Fruit fly (Drosophila melanogaster) whole organism, embryonic: ENCODE data around the gene CG33796.

Experiments
- Atf-2 ChIP-seq: fragments of 200-800 bp; sonication (Bioruptor generic); optimal IDR thresholded peaks from 2 replicates; lab custom pipeline; 2016; ENCODE audit warnings: missing biosample characterization, missing genetic modification characterization
- Atf3 ChIP-seq: fragments of 200-800 bp; sonication (Bioruptor generic); optimal IDR thresholded peaks from 3 replicates; lab custom pipeline; 2016; ENCODE audit warnings: missing biosample characterization, missing genetic modification characterization
- B-H2 ChIP-seq: fragments of 200-800 bp; sonication (Bioruptor generic); optimal IDR thresholded peaks from 2 replicates; lab custom pipeline; 2018; ENCODE audit warnings: missing biosample characterization, mild to moderate bottlenecking, missing genetic modification characterization
- BtbVII ChIP-seq: fragments of 200-800 bp; sonication (Bioruptor generic); optimal IDR thresholded peaks from 3 replicates; lab custom pipeline; 2017; ENCODE audit warnings: missing biosample characterization, mild to moderate bottlenecking, missing genetic modification characterization
- C15 ChIP-seq: fragments of 200-800 bp; sonication (Bioruptor generic); IDR thresholded peaks from 3 replicates; pipeline ENCODE4 v1.3.6; 2022; ENCODE audit warnings: missing biosample characterization, missing genetic modification characterization
- CG10462 ChIP-seq: fragments of 200-800 bp; sonication (Bioruptor generic); optimal IDR thresholded peaks from 2 replicates; lab custom pipeline; 2016; ENCODE audit warnings: missing biosample characterization, missing genetic modification characterization
- CG11093 ChIP-seq: fragments of 200-800 bp; sonication (Bioruptor generic); IDR thresholded peaks from 3 replicates; pipeline ENCODE4 v1.3.6; 2022; ENCODE audit warnings: missing biosample characterization, missing genetic modification characterization
- CG12769 ChIP-seq: fragments of 200-800 bp; sonication (Bioruptor generic); optimal IDR thresholded peaks from 2 replicates; lab custom pipeline; 2019; ENCODE audit warnings: missing biosample characterization, mild to moderate bottlenecking, missing genetic modification characterization, moderate library complexity
- CG13123 ChIP-seq: fragments of 200-800 bp; sonication (Bioruptor generic); optimal IDR thresholded peaks from 2 replicates; lab custom pipeline; 2016; ENCODE audit warnings: missing biosample characterization, missing genetic modification characterization
- CG1602 ChIP-seq: fragments of 200-800 bp; sonication (Bioruptor generic); optimal IDR thresholded peaks from 3 replicates; lab custom pipeline; 2016; ENCODE audit warnings: missing biosample characterization, missing genetic modification characterization
- CG1832 ChIP-seq: fragments of 200-800 bp; sonication (Bioruptor generic); optimal IDR thresholded peaks from 2 replicates; lab custom pipeline; 2017; ENCODE audit warnings: missing biosample characterization, mild to moderate bottlenecking, missing genetic modification characterization, inconsistent platforms
- CG2712 ChIP-seq: fragments of 200-800 bp; optimal IDR thresholded peaks from 3 replicates; lab custom pipeline; 2019; ENCODE audit warnings: missing biosample characterization, mild to moderate bottlenecking, missing genetic modification characterization, moderate library complexity
- CG34376 ChIP-seq: fragments of 200-800 bp; sonication (Bioruptor generic); optimal IDR thresholded peaks from 2 replicates; lab custom pipeline; 2018; ENCODE audit warnings: missing biosample characterization, mild to moderate bottlenecking, missing genetic modification characterization
- CG4617 ChIP-seq: fragments of 200-800 bp; sonication (Bioruptor generic); optimal IDR thresholded peaks from 3 replicates; lab custom pipeline; 2016; ENCODE audit warnings: missing biosample characterization, missing genetic modification characterization, borderline replicate concordance
- CG4854 ChIP-seq: fragments of 200-800 bp; sonication (Bioruptor generic); optimal IDR thresholded peaks from 2 replicates; lab custom pipeline; 2016; ENCODE audit warnings: missing biosample characterization, missing genetic modification characterization, inconsistent platforms
- CG6254 ChIP-seq: fragments of 200-800 bp; sonication (Bioruptor generic); optimal IDR thresholded peaks from 3 replicates; lab custom pipeline; 2017; ENCODE audit warnings: mild to moderate bottlenecking, missing biosample characterization, missing genetic modification reagents, missing genetic modification characterization
- CG6654 ChIP-seq: fragments of 200-800 bp; sonication (Bioruptor generic); optimal IDR thresholded peaks from 2 replicates; lab custom pipeline; 2017; ENCODE audit warnings: missing biosample characterization, mild to moderate bottlenecking, missing genetic modification characterization
- CG6765 ChIP-seq: fragments of 200-800 bp; sonication (Bioruptor generic); optimal IDR thresholded peaks from 3 replicates; lab custom pipeline; 2017; ENCODE audit warnings: missing biosample characterization, mild to moderate bottlenecking, missing genetic modification characterization
- CG6813 ChIP-seq: fragments of 200-800 bp; sonication (Bioruptor generic); optimal IDR thresholded peaks from 2 replicates; lab custom pipeline; 2017; ENCODE audit warnings: missing biosample characterization, missing genetic modification characterization, mild to moderate bottlenecking, moderate library complexity, missing genetic modification reagents
- CG6854 ChIP-seq: fragments of 200-800 bp; sonication (Bioruptor generic); optimal IDR thresholded peaks from 3 replicates; lab custom pipeline; 2017; ENCODE audit warnings: missing biosample characterization, mild to moderate bottlenecking, missing genetic modification characterization
- CG8388 ChIP-seq: fragments of 200-800 bp; sonication (Bioruptor generic); optimal IDR thresholded peaks from 2 replicates; lab custom pipeline; 2019; ENCODE audit warnings: missing biosample characterization, mild to moderate bottlenecking, missing genetic modification characterization, moderate library complexity
- D ChIP-seq, 2 experiments: fragments of 200-800 bp in 1 of 2; fragments of >200 bp in 1 of 2; sonication (Bioruptor generic) in 1 of 2; optimal IDR thresholded peaks; 2 replicates in 1 of 2; 3 replicates in 1 of 2; lab custom pipeline; 2017; ENCODE audit warnings: mild to moderate bottlenecking in 1 of 2, missing biosample characterization in 1 of 2, missing genetic modification characterization in 1 of 2, missing genetic modification reagents in 1 of 2
- D19B ChIP-seq: fragments of 200-800 bp; sonication (Bioruptor generic); optimal IDR thresholded peaks from 2 replicates; lab custom pipeline; 2017; ENCODE audit warnings: missing biosample characterization, mild to moderate bottlenecking, missing genetic modification characterization
- Doc2 ChIP-seq: fragments of 200-800 bp; sonication (Bioruptor generic); IDR thresholded peaks from 2 replicates; pipeline ENCODE4 v1.3.6; 2022; ENCODE audit warnings: missing biosample characterization, missing genetic modification characterization
- Dref ChIP-seq: fragments of 200-800 bp; sonication (Bioruptor generic); IDR thresholded peaks from 2 replicates; pipeline ENCODE4 v1.3.6; 2022; ENCODE audit warnings: missing biosample characterization, missing genetic modification characterization
- E2f1 ChIP-seq: fragments of 200-800 bp; sonication (Bioruptor generic); IDR thresholded peaks from 2 replicates; pipeline ENCODE4 v1.3.6; 2022; ENCODE audit warnings: missing biosample characterization, missing genetic modification characterization
- Ets97D ChIP-seq: fragments of 200-800 bp; sonication (Bioruptor generic); optimal IDR thresholded peaks from 3 replicates; lab custom pipeline; 2016; ENCODE audit warnings: missing biosample characterization, missing genetic modification characterization
- Gug ChIP-seq: fragments of 200-800 bp; sonication (Bioruptor generic); IDR thresholded peaks from 4 replicates; pipeline ENCODE4 v1.3.6; 2022; ENCODE audit warnings: missing biosample characterization, missing genetic modification characterization
- Hand ChIP-seq: fragments of 200-800 bp; sonication (Bioruptor generic); optimal IDR thresholded peaks from 2 replicates; lab custom pipeline; 2017; ENCODE audit warnings: mild to moderate bottlenecking, missing biosample characterization, missing genetic modification reagents, missing genetic modification characterization
- Hmr ChIP-seq: fragments of 200-800 bp; sonication (Bioruptor generic); optimal IDR thresholded peaks from 3 replicates; lab custom pipeline; 2017; ENCODE audit warnings: mild to moderate bottlenecking, missing biosample characterization, missing genetic modification reagents, missing genetic modification characterization
- Hr39 ChIP-seq: fragments of >200 bp; optimal IDR thresholded peaks from 2 replicates; lab custom pipeline; 2017
- MESR4 ChIP-seq: fragments of 200-800 bp; sonication (Bioruptor generic); optimal IDR thresholded peaks from 2 replicates; lab custom pipeline; 2018; ENCODE audit warnings: missing biosample characterization, mild to moderate bottlenecking, missing genetic modification characterization, moderate library complexity
- Mad ChIP-seq: fragments of 200-800 bp; sonication (Bioruptor generic); optimal IDR thresholded peaks from 2 replicates; lab custom pipeline; 2016; ENCODE audit warnings: missing biosample characterization, missing genetic modification characterization
- Meics ChIP-seq: fragments of 200-800 bp; sonication (Bioruptor generic); optimal IDR thresholded peaks from 2 replicates; lab custom pipeline; 2017; ENCODE audit warnings: missing biosample characterization, mild to moderate bottlenecking, missing genetic modification characterization
- Ssrp ChIP-seq: fragments of 200-800 bp; sonication (Bioruptor generic); optimal IDR thresholded peaks from 2 replicates; lab custom pipeline; 2018; ENCODE audit warnings: missing biosample characterization, mild to moderate bottlenecking, missing genetic modification characterization, moderate library complexity
- dan ChIP-seq: fragments of 200-800 bp; sonication (Bioruptor generic); IDR thresholded peaks from 2 replicates; pipeline ENCODE4 v1.3.6; 2022; ENCODE audit warnings: missing biosample characterization, missing genetic modification characterization
- dati ChIP-seq: fragments of 200-800 bp; sonication (Bioruptor generic); IDR thresholded peaks from 2 replicates; pipeline ENCODE4 v1.3.6; 2022; ENCODE audit warnings: missing biosample characterization, missing genetic modification characterization
- hbn ChIP-seq: fragments of 200-800 bp; sonication (Bioruptor generic); IDR thresholded peaks from 2 replicates; pipeline ENCODE4 v1.3.6; 2022; ENCODE audit warnings: missing biosample characterization, missing genetic modification characterization; ENCODE audit not compliant: partially characterized antibody
- her ChIP-seq: fragments of 200-800 bp; sonication (Bioruptor generic); optimal IDR thresholded peaks from 2 replicates; lab custom pipeline; 2016; ENCODE audit warnings: missing biosample characterization, missing genetic modification characterization
- jigr1 ChIP-seq: fragments of 200-800 bp; sonication (Bioruptor generic); IDR thresholded peaks from 3 replicates; pipeline ENCODE4 v1.3.6; 2022; ENCODE audit warnings: missing biosample characterization, missing genetic modification characterization
- lov ChIP-seq, 2 experiments: fragments of 200-800 bp in 1 of 2; fragments of >200 bp in 1 of 2; sonication (Bioruptor generic) in 1 of 2; IDR thresholded peaks in 1 of 2; optimal IDR thresholded peaks in 1 of 2; 2 replicates in 1 of 2; 3 replicates in 1 of 2; pipeline versions ENCODE4 v1.3.6 to Lab custom; 2017 to 2022; ENCODE audit warnings: missing biosample characterization in 1 of 2, missing genetic modification characterization in 1 of 2
- org-1 ChIP-seq: fragments of 200-800 bp; sonication (Bioruptor generic); optimal IDR thresholded peaks from 2 replicates; lab custom pipeline; 2017; ENCODE audit warnings: missing biosample characterization, missing genetic modification characterization
- otp ChIP-seq: fragments of 200-800 bp; sonication (Bioruptor generic); IDR thresholded peaks from 3 replicates; pipeline ENCODE4, ENCODE4 v1.3.6; 2022; ENCODE audit warnings: missing biosample characterization, missing genetic modification characterization
- pnt ChIP-seq: fragments of 200-800 bp; sonication (Bioruptor generic); optimal IDR thresholded peaks from 3 replicates; lab custom pipeline; 2016; ENCODE audit warnings: missing biosample characterization, missing genetic modification characterization
- pros ChIP-seq: fragments of 200-800 bp; sonication (Bioruptor generic); optimal IDR thresholded peaks from 3 replicates; lab custom pipeline; 2019; ENCODE audit warnings: missing biosample characterization, mild to moderate bottlenecking, missing genetic modification characterization, moderate library complexity
- salm ChIP-seq: fragments of 200-800 bp; sonication (Bioruptor generic); optimal IDR thresholded peaks from 2 replicates; lab custom pipeline; 2018; ENCODE audit warnings: missing biosample characterization, mild to moderate bottlenecking, missing genetic modification characterization
- schlank ChIP-seq: fragments of 200-800 bp; sonication (Bioruptor generic); optimal IDR thresholded peaks from 2 replicates; lab custom pipeline; 2018; ENCODE audit warnings: missing biosample characterization, mild to moderate bottlenecking, missing genetic modification characterization
- sens ChIP-seq: fragments of 200-800 bp; sonication (Bioruptor generic); peaks from one replicate; lab custom pipeline; 2016; ENCODE audit warnings: missing biosample characterization, missing genetic modification characterization
- unpg ChIP-seq: fragments of 200-800 bp; sonication (Bioruptor generic); optimal IDR thresholded peaks from 3 replicates; lab custom pipeline; 2018; ENCODE audit warnings: missing biosample characterization, mild to moderate bottlenecking, missing genetic modification characterization, moderate library complexity

Gene CG33796

DNA sequence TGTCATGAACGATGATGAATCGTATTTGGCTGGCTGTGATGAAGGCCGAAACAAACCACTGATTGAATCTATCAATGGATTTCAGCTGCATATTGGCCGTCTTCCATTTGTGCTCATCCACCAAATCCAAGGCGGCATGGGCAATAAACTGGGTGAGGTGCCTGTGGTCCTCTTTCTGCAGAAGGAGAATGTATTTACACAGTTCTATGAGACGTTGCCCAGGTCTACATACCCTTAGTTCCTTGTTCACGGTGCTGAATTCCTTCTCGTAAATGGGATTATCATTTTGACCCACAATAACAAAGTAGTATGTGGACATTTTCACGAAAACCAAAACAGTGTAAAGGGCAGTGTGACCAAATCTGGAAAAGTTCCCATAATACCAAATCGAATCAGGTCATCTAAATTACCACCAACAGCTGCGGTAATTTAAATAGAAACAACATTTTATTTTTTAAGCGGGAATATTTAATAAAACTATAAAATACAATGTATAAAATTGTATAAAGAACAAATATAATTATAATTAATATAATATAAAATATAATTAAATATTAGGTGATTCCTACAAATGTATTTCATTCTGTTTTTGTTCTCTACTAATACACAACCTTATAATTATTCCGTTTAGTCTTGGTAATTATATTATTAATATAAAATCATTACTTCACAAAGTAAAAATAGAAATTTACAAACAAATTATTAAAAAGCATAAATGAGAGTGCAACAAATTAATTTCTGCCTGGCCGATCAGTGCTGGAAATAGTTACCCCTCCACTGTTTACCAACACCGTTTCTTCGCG is 38.4 kb downstream of the CG33796 start, which contains the start of the genes Trs20 and elg1 (continued):
- TF ChIP-seq CG6854 (GFP tag; lab: Kevin White, UChicago) (peak; percentile 37), Atf-2 (GFP tag; lab: Kevin White, UChicago) (no peak), CG6765 (GFP tag; lab: Kevin White, UChicago) (peak; percentile 27), CG13123 (GFP tag; lab: Kevin White, UChicago) (no peak), BtbVII (GFP tag; lab: Kevin White, UChicago) (no peak), schlank (tag; lab: Kevin White, UChicago) (no peak), pnt (GFP tag; lab: Kevin White, UChicago) (no peak), C15 (no peak), CG12769 (tag; lab: Kevin White, UChicago) (no peak), CG1602 (GFP tag; lab: Kevin White, UChicago) (peak; percentile 35), her (GFP tag; lab: Kevin White, UChicago) (no peak), otp (GFP tag; lab: Robert Waterston, UW) (no peak), Hmr (GFP tag; lab: Kevin White, UChicago) (peak; percentile 15), CG10462 (GFP tag; lab: Kevin White, UChicago) (no peak), dan (GFP tag; lab: Robert Waterston, UW) (no peak), D (optimal IDR thresholded peaks at IDR 0.05; lab: Kevin White, UChicago) (no peak), D (GFP tag; optimal IDR thresholded peaks at IDR 0.05; lab: Kevin White, UChicago) (peak; percentile 17), Meics (GFP tag; lab: Kevin White, UChicago) (peak; percentile 61), Gug (GFP tag; lab: Robert Waterston, UW) (peak; percentile 6; the same call in 1 of the 4 replicates), Dref (GFP tag; lab: Robert Waterston, UW) (no peak), Atf3 (GFP tag; lab: Kevin White, UChicago) (no peak), CG2712 (peak; percentile 85), pros (GFP tag; lab: Kevin White, UChicago) (peak; percentile 7), hbn (GFP tag; lab: Robert Waterston, UW) (no peak), CG34376 (GFP tag; lab: Kevin White, UChicago) (no peak), org-1 (GFP tag; lab: Kevin White, UChicago) (no peak), Hand (GFP tag; lab: Kevin White, UChicago) (peak; percentile 11), salm (tag; lab: Kevin White, UChicago) (no peak), CG1832 (no peak), Doc2 (no peak), CG4617 (GFP tag; lab: Kevin White, UChicago) (no peak), B-H2 (GFP tag; lab: Kevin White, UChicago) (peak; percentile 61), Ssrp (tag; lab: Kevin White, UChicago) (peak; percentile 34), Mad (GFP tag; lab: Kevin White, UChicago) (no peak), CG6813 (GFP tag; lab: Kevin White, UChicago) (no peak), lov (optimal IDR thresholded peaks at IDR 0.05; lab: Kevin White, UChicago) (no peak), lov (GFP tag; IDR thresholded peaks at IDR 0.05; lab: Robert Waterston, UW) (no peak), CG6654 (no peak), jigr1 (no peak), sens (peak; percentile 77), unpg (peak; percentile 30), CG11093 (GFP tag; lab: Robert Waterston, UW) (no peak), CG6254 (no peak), CG4854 (GFP tag; lab: Kevin White, UChicago) (no peak), E2f1 (GFP tag; lab: Robert Waterston, UW) (peak; percentile 87), D19B (GFP tag; lab: Kevin White, UChicago) (no peak), MESR4 (GFP tag; lab: Kevin White, UChicago) (peak; percentile 75), Ets97D (peak; percentile 16), CG8388 (GFP tag; lab: Kevin White, UChicago) (peak; percentile 70), Hr39 (no peak), dati (GFP tag; lab: Robert Waterston, UW) (no peak)
